Fruit fly (Drosophila melanogaster) whole organism, embryonic: ENCODE data around the gene CG2747.

Experiments
- CG10147 ChIP-seq: fragments of 200-800 bp; sonication (Bioruptor generic); optimal IDR thresholded peaks from 2 replicates; lab custom pipeline; 2019; ENCODE audit warnings: missing biosample characterization, mild to moderate bottlenecking, missing genetic modification characterization, moderate library complexity
- CG11695 ChIP-seq: fragments of 200-800 bp; sonication (Bioruptor generic); IDR thresholded peaks from 3 replicates; pipeline ENCODE4 v1.3.6; 2022; ENCODE audit warnings: missing biosample characterization, missing genetic modification characterization
- CG12236 ChIP-seq: fragments of 200-800 bp; sonication (Bioruptor generic); optimal IDR thresholded peaks from 2 replicates; lab custom pipeline; 2016; ENCODE audit warnings: missing biosample characterization, missing genetic modification characterization
- CG1233 ChIP-seq: fragments of 200-800 bp; sonication (Bioruptor generic); optimal IDR thresholded peaks from 4 replicates; lab custom pipeline; 2018; ENCODE audit warnings: missing biosample characterization, mild to moderate bottlenecking, missing genetic modification characterization
- CG13424 ChIP-seq: fragments of 200-800 bp; sonication (Bioruptor generic); optimal IDR thresholded peaks from 2 replicates; lab custom pipeline; 2019; ENCODE audit warnings: missing biosample characterization, mild to moderate bottlenecking, missing genetic modification characterization, moderate library complexity
- CG1529 ChIP-seq: fragments of 200-800 bp; sonication (Bioruptor generic); optimal IDR thresholded peaks from 3 replicates; lab custom pipeline; 2018; ENCODE audit warnings: missing biosample characterization, missing genetic modification characterization
- CG2678 ChIP-seq: fragments of 200-800 bp; sonication (Bioruptor generic); optimal IDR thresholded peaks from 3 replicates; lab custom pipeline; 2019; ENCODE audit warnings: missing biosample characterization, mild to moderate bottlenecking, missing genetic modification characterization, moderate library complexity
- CG30431 ChIP-seq: fragments of 200-800 bp; sonication (Bioruptor generic); optimal IDR thresholded peaks from 2 replicates; lab custom pipeline; 2017; ENCODE audit warnings: missing biosample characterization, missing genetic modification characterization
- CG3281 ChIP-seq: fragments of 200-800 bp; sonication (Bioruptor generic); optimal IDR thresholded peaks from 3 replicates; lab custom pipeline; 2017; ENCODE audit warnings: missing biosample characterization, mild to moderate bottlenecking, missing genetic modification characterization
- CG3726 ChIP-seq: fragments of 200-800 bp; sonication (Bioruptor generic); IDR thresholded peaks from 3 replicates; pipeline ENCODE4, ENCODE4 v1.3.6; 2022; ENCODE audit warnings: missing biosample characterization, missing genetic modification characterization
- CG6654 ChIP-seq: fragments of 200-800 bp; sonication (Bioruptor generic); optimal IDR thresholded peaks from 2 replicates; lab custom pipeline; 2017; ENCODE audit warnings: missing biosample characterization, mild to moderate bottlenecking, missing genetic modification characterization
- CG6813 ChIP-seq: fragments of 200-800 bp; sonication (Bioruptor generic); optimal IDR thresholded peaks from 2 replicates; lab custom pipeline; 2017; ENCODE audit warnings: missing biosample characterization, missing genetic modification characterization, mild to moderate bottlenecking, moderate library complexity, missing genetic modification reagents
- CG7271 ChIP-seq: fragments of 200-800 bp; sonication (Bioruptor generic); optimal IDR thresholded peaks from 2 replicates; lab custom pipeline; 2018; ENCODE audit warnings: missing biosample characterization, mild to moderate bottlenecking, missing genetic modification characterization, moderate library complexity
- CG8089 ChIP-seq: fragments of 200-800 bp; sonication (Bioruptor generic); optimal IDR thresholded peaks from 3 replicates; lab custom pipeline; 2016; ENCODE audit warnings: missing biosample characterization, missing genetic modification characterization
- CG8359 ChIP-seq: fragments of 200-800 bp; sonication (Bioruptor generic); optimal IDR thresholded peaks from 2 replicates; lab custom pipeline; 2017; ENCODE audit warnings: missing biosample characterization, mild to moderate bottlenecking, missing genetic modification characterization, borderline replicate concordance
- CG9215 ChIP-seq: fragments of 200-800 bp; sonication (Bioruptor generic); IDR thresholded peaks from 2 replicates; pipeline ENCODE4 v1.3.6; 2022; ENCODE audit warnings: missing biosample characterization, missing genetic modification characterization
- CG9932 ChIP-seq: fragments of 200-800 bp; sonication (Bioruptor generic); IDR thresholded peaks from 2 replicates; pipeline ENCODE4 v1.3.6; 2022; ENCODE audit warnings: missing biosample characterization, missing genetic modification characterization
- CHES-1-like ChIP-seq: fragments of 200-800 bp; sonication (Bioruptor generic); optimal IDR thresholded peaks from 2 replicates; lab custom pipeline; 2016; ENCODE audit warnings: missing biosample characterization, missing genetic modification characterization
- CTCF ChIP-seq: fragments of 200-800 bp; sonication (Bioruptor generic); optimal IDR thresholded peaks from 2 replicates; lab custom pipeline; 2017; ENCODE audit warnings: missing biosample characterization, mild to moderate bottlenecking, missing genetic modification characterization, moderate library complexity
- Fer2 ChIP-seq: fragments of 200-800 bp; sonication (Bioruptor generic); optimal IDR thresholded peaks from 2 replicates; lab custom pipeline; 2018; ENCODE audit warnings: missing biosample characterization, mild to moderate bottlenecking, missing genetic modification characterization, moderate library complexity
- Hr78 ChIP-seq, 2 experiments: fragments of 200-800 bp in 1 of 2; fragments of >200 bp in 1 of 2; sonication (Bioruptor generic) in 1 of 2; optimal IDR thresholded peaks; 2 replicates each; lab custom pipeline; 2017 to 2019; ENCODE audit warnings: missing biosample characterization in 2 of 2, missing genetic modification characterization in 2 of 2, mild to moderate bottlenecking in 1 of 2, moderate library complexity in 1 of 2
- Lpt ChIP-seq: fragments of >200 bp; optimal IDR thresholded peaks from 2 replicates; lab custom pipeline; 2018; ENCODE audit warnings: missing biosample characterization, missing genetic modification characterization
- MBD-R2 ChIP-seq: fragments of 200-800 bp; sonication (Bioruptor generic); IDR thresholded peaks from 2 replicates; pipeline ENCODE4 v1.3.6; 2022; ENCODE audit warnings: missing biosample characterization, missing genetic modification characterization
- Meics ChIP-seq: fragments of 200-800 bp; sonication (Bioruptor generic); optimal IDR thresholded peaks from 2 replicates; lab custom pipeline; 2017; ENCODE audit warnings: missing biosample characterization, mild to moderate bottlenecking, missing genetic modification characterization
- NFAT ChIP-seq: fragments of 200-800 bp; sonication (Bioruptor generic); IDR thresholded peaks from 2 replicates; pipeline ENCODE4 v1.3.6; 2022; ENCODE audit warnings: missing biosample characterization, missing genetic modification characterization
- NK7.1 ChIP-seq: fragments of 200-800 bp; sonication (Bioruptor generic); optimal IDR thresholded peaks from 3 replicates; lab custom pipeline; 2016; ENCODE audit warnings: missing biosample characterization, missing genetic modification characterization
- NfI ChIP-seq: fragments of 200-800 bp; sonication (Bioruptor generic); optimal IDR thresholded peaks from 3 replicates; lab custom pipeline; 2018; ENCODE audit warnings: missing biosample characterization, mild to moderate bottlenecking, missing genetic modification characterization, moderate library complexity
- ato ChIP-seq: fragments of 200-800 bp; sonication (Bioruptor generic); IDR thresholded peaks from 2 replicates; pipeline ENCODE4 v1.3.6; 2022; ENCODE audit warnings: missing biosample characterization, missing genetic modification characterization; ENCODE audit not compliant: partially characterized antibody
- bsh ChIP-seq, 2 experiments: fragments of 200-800 bp; sonication (Bioruptor generic); optimal IDR thresholded peaks; 2 replicates each; lab custom pipeline; 2017 to 2018; ENCODE audit warnings: mild to moderate bottlenecking in 2 of 2, missing biosample characterization in 2 of 2, missing genetic modification characterization in 2 of 2, moderate library complexity in 1 of 2
- chn ChIP-seq: fragments of 200-800 bp; sonication (Bioruptor generic); optimal IDR thresholded peaks from 2 replicates; lab custom pipeline; 2016; ENCODE audit warnings: missing biosample characterization, missing genetic modification characterization
- crol ChIP-seq: fragments of 200-800 bp; sonication (Bioruptor generic); IDR thresholded peaks from 2 replicates; pipeline ENCODE4 v1.3.6; 2022; ENCODE audit warnings: missing biosample characterization, missing genetic modification characterization
- esg ChIP-seq: fragments of 200-800 bp; sonication (Bioruptor generic); conservative IDR thresholded peaks from 2 replicates; pipeline ENCODE4 v1.3.6; 2022; ENCODE audit warnings: missing biosample characterization, missing genetic modification characterization
- ewg ChIP-seq: fragments of 200-800 bp; sonication (Bioruptor generic); optimal IDR thresholded peaks from 3 replicates; lab custom pipeline; 2017; ENCODE audit warnings: mild to moderate bottlenecking, missing biosample characterization, missing genetic modification reagents, missing genetic modification characterization
- fd102C ChIP-seq: fragments of 200-800 bp; sonication (Bioruptor generic); optimal IDR thresholded peaks from 2 replicates; lab custom pipeline; 2018; ENCODE audit warnings: missing biosample characterization, mild to moderate bottlenecking, missing genetic modification characterization, moderate library complexity
- gce ChIP-seq: fragments of 200-800 bp; sonication (Bioruptor generic); IDR thresholded peaks from 3 replicates; pipeline ENCODE4 v1.3.6; 2022; ENCODE audit warnings: missing biosample characterization, missing genetic modification characterization
- gro ChIP-seq: fragments of 200-800 bp; sonication (Bioruptor generic); optimal IDR thresholded peaks from 2 replicates; lab custom pipeline; 2016; ENCODE audit warnings: missing biosample characterization, missing genetic modification characterization
- h ChIP-seq: fragments of >200 bp; optimal IDR thresholded peaks from 2 replicates; lab custom pipeline; 2017
- kah ChIP-seq: fragments of 200-800 bp; sonication (Bioruptor generic); optimal IDR thresholded peaks from 2 replicates; lab custom pipeline; 2018; ENCODE audit warnings: missing biosample characterization, mild to moderate bottlenecking, missing genetic modification characterization
- klu ChIP-seq: fragments of 200-800 bp; sonication (Bioruptor generic); IDR thresholded peaks from 2 replicates; pipeline ENCODE4 v1.3.6; 2022; ENCODE audit warnings: missing biosample characterization, missing genetic modification characterization
- luna ChIP-seq: fragments of 200-800 bp; sonication (Bioruptor generic); optimal IDR thresholded peaks from 2 replicates; lab custom pipeline; 2016; ENCODE audit warnings: missing biosample characterization, missing genetic modification characterization
- nau ChIP-seq: fragments of 200-800 bp; sonication (Bioruptor generic); optimal IDR thresholded peaks from 3 replicates; lab custom pipeline; 2017; ENCODE audit warnings: missing biosample characterization, mild to moderate bottlenecking, missing genetic modification characterization, missing genetic modification reagents
- nom ChIP-seq: fragments of 200-800 bp; sonication (Bioruptor generic); optimal IDR thresholded peaks from 2 replicates; lab custom pipeline; 2017; ENCODE audit warnings: missing biosample characterization, missing genetic modification characterization, mild to moderate bottlenecking, moderate library complexity, missing genetic modification reagents
- pfk ChIP-seq: fragments of 200-800 bp; sonication (Bioruptor generic); optimal IDR thresholded peaks from 2 replicates; lab custom pipeline; 2018; ENCODE audit warnings: missing biosample characterization, mild to moderate bottlenecking, missing genetic modification characterization, moderate library complexity
- salm ChIP-seq: fragments of 200-800 bp; sonication (Bioruptor generic); optimal IDR thresholded peaks from 2 replicates; lab custom pipeline; 2018; ENCODE audit warnings: missing biosample characterization, mild to moderate bottlenecking, missing genetic modification characterization
- schlank ChIP-seq: fragments of 200-800 bp; sonication (Bioruptor generic); optimal IDR thresholded peaks from 2 replicates; lab custom pipeline; 2018; ENCODE audit warnings: missing biosample characterization, mild to moderate bottlenecking, missing genetic modification characterization
- sens ChIP-seq: fragments of 200-800 bp; sonication (Bioruptor generic); peaks from one replicate; lab custom pipeline; 2016; ENCODE audit warnings: missing biosample characterization, missing genetic modification characterization
- sima ChIP-seq: fragments of 200-800 bp; sonication (Bioruptor generic); optimal IDR thresholded peaks from 2 replicates; lab custom pipeline; 2016; ENCODE audit warnings: missing biosample characterization, missing genetic modification characterization
- slp2 ChIP-seq: fragments of 200-800 bp; sonication (Bioruptor generic); optimal IDR thresholded peaks from 2 replicates; lab custom pipeline; 2016; ENCODE audit warnings: missing biosample characterization, missing genetic modification characterization
- sr ChIP-seq: fragments of 200-800 bp; sonication (Bioruptor generic); IDR thresholded peaks from 3 replicates; pipeline ENCODE4 v1.3.6; 2022; ENCODE audit warnings: missing biosample characterization, missing genetic modification characterization
- twi ChIP-seq: fragments of 200-800 bp; optimal IDR thresholded peaks from 2 replicates; lab custom pipeline; 2019; ENCODE audit warnings: missing biosample characterization, mild to moderate bottlenecking, missing genetic modification characterization, moderate library complexity
- usp ChIP-seq: fragments of >200 bp; optimal IDR thresholded peaks from 2 replicates; lab custom pipeline; 2017; ENCODE audit warnings: missing biosample characterization, missing genetic modification characterization
- zfh1 ChIP-seq: fragments of 200-800 bp; sonication (Bioruptor generic); IDR thresholded peaks from 3 replicates; pipeline ENCODE4 v1.3.6; 2022; ENCODE audit warnings: missing biosample characterization, missing genetic modification characterization

The CG2747 gene

dm6 chr3R:8009080-8009620, 21.4 kb downstream of the CG2747 start, which contains the start of the genes CG11052 and CG3223 (continued):
- TF ChIP-seq nom (GFP tag; lab: Kevin White, UChicago) (peak; percentile 46), nau (GFP tag; lab: Kevin White, UChicago) (no peak), Meics (GFP tag; lab: Kevin White, UChicago) (peak; percentile 45), CG10147 (no peak), sens (GFP tag; lab: Kevin White, UChicago) (peak; percentile 74), schlank (tag; lab: Kevin White, UChicago) (no peak), bsh (GFP tag; optimal IDR thresholded peaks at IDR 0.05; lab: Kevin White, UChicago) (no peak), gce (GFP tag; lab: Robert Waterston, UW) (no peak), esg (GFP tag; lab: Robert Waterston, UW) (no peak), klu (GFP tag; lab: Robert Waterston, UW) (no peak), MBD-R2 (peak; percentile 81), usp (GFP tag; lab: Kevin White, UChicago) (no peak), CG3726 (GFP tag; lab: Robert Waterston, UW) (no peak), CG8359 (no peak), CG9932 (GFP tag; lab: Robert Waterston, UW) (peak; percentile 69), CHES-1-like (GFP tag; lab: Kevin White, UChicago) (no peak), NK7.1 (GFP tag; lab: Kevin White, UChicago) (no peak), CG2678 (no peak), CG1529 (GFP tag; lab: Kevin White, UChicago) (no peak), pfk (GFP tag; lab: Kevin White, UChicago) (no peak), h (lab: Kevin White, UChicago) (no peak), sr (GFP tag; lab: Robert Waterston, UW) (no peak), twi (tag; lab: Kevin White, UChicago) (no peak), crol (GFP tag; lab: Robert Waterston, UW) (no peak), CG6654 (GFP tag; lab: Kevin White, UChicago) (no peak), CG8089 (GFP tag; lab: Kevin White, UChicago) (no peak), sima (GFP tag; lab: Kevin White, UChicago) (no peak), kah (no peak), NfI (GFP tag; lab: Kevin White, UChicago) (peak; percentile 64), zfh1 (GFP tag; lab: Robert Waterston, UW) (0 out of 3 replicates have a peak, but pooled peaks have one; percentile 27), CG11695 (GFP tag; lab: Robert Waterston, UW) (no peak), CTCF (GFP tag; lab: Kevin White, UChicago) (peak; percentile 20), NFAT (GFP tag; lab: Robert Waterston, UW) (no peak; the same call in 1 of the 2 replicates), chn (no peak), CG12236 (no peak), CG13424 (tag; lab: Kevin White, UChicago) (peak; percentile 44), CG1233 (GFP tag; lab: Kevin White, UChicago) (peak; percentile 36), luna (GFP tag; lab: Kevin White, UChicago) (no peak), gro (GFP tag; lab: Kevin White, UChicago) (no peak), Lpt (GFP tag; lab: Kevin White, UChicago) (no peak), CG9215 (no peak), CG6813 (GFP tag; lab: Kevin White, UChicago) (no peak), fd102C (no peak), ewg (no peak), salm (tag; lab: Kevin White, UChicago) (peak; percentile 11), CG7271 (tag; lab: Kevin White, UChicago) (no peak), slp2 (GFP tag; lab: Kevin White, UChicago) (no peak), ato (no peak), CG3281 (no peak), CG30431 (GFP tag; lab: Kevin White, UChicago) (no peak), Hr78 (GFP tag; optimal IDR thresholded peaks at IDR 0.05; lab: Kevin White, UChicago) (no peak), Fer2 (tag; lab: Kevin White, UChicago) (no peak)
